Comparison of ENCODE assay signal across 1 fruit fly cellular context in the genomic region with DNA sequence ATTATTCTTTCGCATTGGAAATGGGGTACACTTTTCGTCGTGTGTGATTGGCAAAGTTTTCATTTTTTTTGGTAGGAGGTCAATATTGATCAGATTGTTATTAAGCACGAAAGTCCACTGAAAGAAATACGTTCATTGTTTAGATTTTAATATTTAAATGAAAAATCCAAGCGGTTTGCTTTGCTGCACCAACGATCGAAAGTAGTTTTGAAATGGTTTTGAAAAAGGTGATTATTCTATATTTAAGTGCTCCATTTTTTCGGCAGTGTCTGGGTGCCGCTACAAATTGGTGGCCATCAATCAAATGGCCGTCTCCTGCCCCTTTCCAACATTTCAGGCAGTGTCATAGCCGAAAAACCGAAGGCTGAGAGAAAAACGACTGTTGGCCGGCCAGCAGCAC.
TF ChIP-seq lines count a peak whose summit lies in the region.

No protein-coding gene starts in this region.

TF ChIP-seq in whole organism, embryonic, 481 proteins besides CTCF, POLR2A, EP300 and RAD21 (continued from another document):
- TF ChIP-seq scrt (GFP tag; optimal IDR thresholded peaks at IDR 0.05; lab: Kevin White, UChicago) (no peak), slbo (GFP tag; IDR thresholded peaks at IDR 0.05; lab: Robert Waterston, UW) (peak; percentile 38; the same call in 1 of the 2 replicates), pho (GFP tag; optimal IDR thresholded peaks at IDR 0.05; lab: Kevin White, UChicago) (no peak), Hr78 (GFP tag; optimal IDR thresholded peaks at IDR 0.05; lab: Kevin White, UChicago) (no peak), CG15269 (tag; optimal IDR thresholded peaks at IDR 0.05; lab: Kevin White, UChicago) (peak; percentile 4), H15 (GFP tag; IDR thresholded peaks at IDR 0.05; lab: Robert Waterston, UW) (0 out of 3 replicates have a peak, but pooled peaks have one; percentile 41), ken (GFP tag; IDR thresholded peaks at IDR 0.05; lab: Robert Waterston, UW) (peak; percentile 55; the same call in 1 of the 3 replicates), lmd (GFP tag; IDR thresholded peaks at IDR 0.05; lab: Robert Waterston, UW) (peak; percentile 41; the same call in 1 of the 2 replicates), CG13296 (GFP tag; optimal IDR thresholded peaks at IDR 0.05; lab: Kevin White, UChicago) (no peak), CG7786 (GFP tag; optimal IDR thresholded peaks at IDR 0.05; lab: Kevin White, UChicago) (no peak), kay (GFP tag; optimal IDR thresholded peaks at IDR 0.05; lab: Kevin White, UChicago) (no peak), kah (GFP tag; optimal IDR thresholded peaks at IDR 0.05; lab: Kevin White, UChicago) (no peak), CG6813 (GFP tag; optimal IDR thresholded peaks at IDR 0.05; lab: Kevin White, UChicago) (no peak), CG1602 (GFP tag; optimal IDR thresholded peaks at IDR 0.05; lab: Kevin White, UChicago) (no peak), CG3281 (GFP tag; optimal IDR thresholded peaks at IDR 0.05; lab: Kevin White, UChicago) (no peak), otp (GFP tag; IDR thresholded peaks at IDR 0.05; lab: Robert Waterston, UW) (no peak), CG4730 (GFP tag; IDR thresholded peaks at IDR 0.05; lab: Robert Waterston, UW) (peak; percentile 49), CG10462 (GFP tag; optimal IDR thresholded peaks at IDR 0.05; lab: Kevin White, UChicago) (no peak), bsh (GFP tag; optimal IDR thresholded peaks at IDR 0.05; lab: Kevin White, UChicago) (peak in 1 of 2 experiments; percentile 18), Vsx1 (GFP tag; optimal IDR thresholded peaks at IDR 0.05; lab: Kevin White, UChicago) (no peak), lilli (GFP tag; optimal IDR thresholded peaks at IDR 0.05; lab: Kevin White, UChicago) (peak; percentile 40), CG10321 (GFP tag; IDR thresholded peaks at IDR 0.05; lab: Robert Waterston, UW) (no peak), Pdp1 (GFP tag; optimal IDR thresholded peaks at IDR 0.05; lab: Kevin White, UChicago) (peak in 1 of 2 experiments; percentile 4), CG9215 (GFP tag; IDR thresholded peaks at IDR 0.05; lab: Robert Waterston, UW) (peak; percentile 22; the same call in 1 of the 2 replicates), Doc2 (GFP tag; IDR thresholded peaks at IDR 0.05; lab: Robert Waterston, UW) (no peak), dm (GFP tag; optimal IDR thresholded peaks at IDR 0.05; lab: Kevin White, UChicago) (no peak), wor (GFP tag; IDR thresholded peaks at IDR 0.05; lab: Robert Waterston, UW) (no peak), croc (GFP tag; conservative IDR thresholded peaks at IDR 0.05; lab: Robert Waterston, UW) (no peak), Rx (GFP tag; IDR thresholded peaks at IDR 0.05; lab: Robert Waterston, UW) (0 out of 2 replicates have a peak, but pooled peaks have one; percentile 38), CG6791 (GFP tag; IDR thresholded peaks at IDR 0.05; lab: Robert Waterston, UW; ENCODE audit: partially characterized antibody) (no peak), CG4328 (GFP tag; optimal IDR thresholded peaks at IDR 0.05; lab: Kevin White, UChicago) (no peak), stc (GFP tag; IDR thresholded peaks at IDR 0.05; lab: Robert Waterston, UW) (peak; percentile 51; the same call in 1 of the 2 replicates), br (optimal IDR thresholded peaks at IDR 0.05; lab: Kevin White, UChicago) (no peak), CG43689 (GFP tag; IDR thresholded peaks at IDR 0.05; lab: Robert Waterston, UW) (no peak), ftz-f1 (GFP tag; optimal IDR thresholded peaks at IDR 0.05; lab: Kevin White, UChicago) (no peak), CG7556 (GFP tag; optimal IDR thresholded peaks at IDR 0.05; lab: Kevin White, UChicago) (no peak), cad (GFP tag; optimal IDR thresholded peaks at IDR 0.05; lab: Kevin White, UChicago) (no peak), CG9932 (GFP tag; IDR thresholded peaks at IDR 0.05; lab: Robert Waterston, UW) (peak; percentile 31; the same call in 1 of the 2 replicates), Gug (GFP tag; IDR thresholded peaks at IDR 0.05; lab: Robert Waterston, UW) (peak; percentile 9; the same call in 1 of the 4 replicates), CG11456 (GFP tag; IDR thresholded peaks at IDR 0.05; lab: Robert Waterston, UW) (peak; percentile 54; the same call in 1 of the 3 replicates), tin (GFP tag; optimal IDR thresholded peaks at IDR 0.05; lab: Kevin White, UChicago) (no peak), CG4854 (GFP tag; optimal IDR thresholded peaks at IDR 0.05; lab: Kevin White, UChicago) (no peak), CG8924 (tag; optimal IDR thresholded peaks at IDR 0.05; lab: Kevin White, UChicago) (no peak), CG2129 (GFP tag; IDR thresholded peaks at IDR 0.05; lab: Robert Waterston, UW; ENCODE audit: partially characterized antibody) (no peak), bowl (GFP tag; IDR thresholded peaks at IDR 0.05; lab: Robert Waterston, UW) (no peak), Scr (GFP tag; IDR thresholded peaks at IDR 0.05; lab: Robert Waterston, UW; ENCODE audit: partially characterized antibody) (no peak), gsb (GFP tag; IDR thresholded peaks at IDR 0.05; lab: Robert Waterston, UW) (no peak), al (GFP tag; IDR thresholded peaks at IDR 0.05; lab: Robert Waterston, UW) (0 out of 2 replicates have a peak, but pooled peaks have one; percentile 32), CG11398 (GFP tag; optimal IDR thresholded peaks at IDR 0.05; lab: Kevin White, UChicago) (no peak), pan (optimal IDR thresholded peaks at IDR 0.05; lab: Kevin White, UChicago) (no peak), pan (GFP tag; optimal IDR thresholded peaks at IDR 0.05 in 1 of 2, IDR thresholded peaks at IDR 0.05 in 1 of 2) (peak in 1 of 2 experiments; percentile 47), fu2 (GFP tag; optimal IDR thresholded peaks at IDR 0.05; lab: Kevin White, UChicago) (no peak), CG1647 (GFP tag; optimal IDR thresholded peaks at IDR 0.05; lab: Kevin White, UChicago) (peak; percentile 22), seq (GFP tag; IDR thresholded peaks at IDR 0.05; lab: Robert Waterston, UW) (no peak), sens (GFP tag; lab: Kevin White, UChicago) (peak; percentile 71), CG10209 (GFP tag; optimal IDR thresholded peaks at IDR 0.05; lab: Kevin White, UChicago) (peak; percentile 21), CG1529 (GFP tag; optimal IDR thresholded peaks at IDR 0.05; lab: Kevin White, UChicago) (no peak), Dfd (GFP tag; optimal IDR thresholded peaks at IDR 0.05; lab: Kevin White, UChicago) (no peak), Aef1 (GFP tag; IDR thresholded peaks at IDR 0.05; lab: Robert Waterston, UW) (peak; percentile 12; the same call in 1 of the 3 replicates), CG11504 (tag; optimal IDR thresholded peaks at IDR 0.05; lab: Kevin White, UChicago) (peak; percentile 54), CG13424 (tag; optimal IDR thresholded peaks at IDR 0.05; lab: Kevin White, UChicago) (peak; percentile 44), CG10366 (GFP tag; IDR thresholded peaks at IDR 0.05; lab: Robert Waterston, UW) (peak; percentile 50), tio (GFP tag; optimal IDR thresholded peaks at IDR 0.05; lab: Kevin White, UChicago) (peak; percentile 14), PHDP (tag; optimal IDR thresholded peaks at IDR 0.05; lab: Kevin White, UChicago) (peak; percentile 2), CG12104 (GFP tag; optimal IDR thresholded peaks at IDR 0.05; lab: Kevin White, UChicago) (no peak), CG10543 (GFP tag; optimal IDR thresholded peaks at IDR 0.05; lab: Kevin White, UChicago) (no peak), jigr1 (GFP tag; IDR thresholded peaks at IDR 0.05; lab: Robert Waterston, UW) (0 out of 3 replicates have a peak, but pooled peaks have one; percentile 15), crp (GFP tag; optimal IDR thresholded peaks at IDR 0.05; lab: Kevin White, UChicago) (no peak), NfI (GFP tag; optimal IDR thresholded peaks at IDR 0.05; lab: Kevin White, UChicago) (no peak), CG3847 (GFP tag; IDR thresholded peaks at IDR 0.05; lab: Robert Waterston, UW) (peak; percentile 35; the same call in 1 of the 2 replicates), dati (GFP tag; IDR thresholded peaks at IDR 0.05; lab: Robert Waterston, UW) (no peak), CG2120 (GFP tag; optimal IDR thresholded peaks at IDR 0.05; lab: Kevin White, UChicago) (peak; percentile 33), vvl (GFP tag; IDR thresholded peaks at IDR 0.05; lab: Robert Waterston, UW) (peak; percentile 49; the same call in 1 of the 2 replicates), ase (GFP tag; IDR thresholded peaks at IDR 0.05; lab: Robert Waterston, UW) (peak; percentile 45; the same call in 1 of the 3 replicates), CG9817 (tag; optimal IDR thresholded peaks at IDR 0.05; lab: Kevin White, UChicago) (peak; percentile 15), mld (GFP tag; IDR thresholded peaks at IDR 0.05; lab: Robert Waterston, UW; ENCODE audit: partially characterized antibody) (no peak), run (tag; optimal IDR thresholded peaks at IDR 0.05; lab: Kevin White, UChicago) (no peak), Antp (GFP tag; optimal IDR thresholded peaks at IDR 0.05; lab: Kevin White, UChicago) (no peak), Awh (GFP tag; IDR thresholded peaks at IDR 0.05; lab: Robert Waterston, UW) (no peak), Trl (optimal IDR thresholded peaks at IDR 0.05; lab: Kevin White, UChicago) (no peak), Trl (GFP tag; optimal IDR thresholded peaks at IDR 0.05; lab: Kevin White, UChicago) (no peak), Ptx1 (GFP tag; IDR thresholded peaks at IDR 0.05; lab: Robert Waterston, UW) (peak; percentile 60), CG17359 (tag; optimal IDR thresholded peaks at IDR 0.05; lab: Kevin White, UChicago) (peak; percentile 33), corto (GFP tag; optimal IDR thresholded peaks at IDR 0.05; lab: Kevin White, UChicago) (no peak), CG9437 (GFP tag; optimal IDR thresholded peaks at IDR 0.05; lab: Kevin White, UChicago) (no peak), tx (GFP tag; optimal IDR thresholded peaks at IDR 0.05; lab: Kevin White, UChicago) (no peak), ttk (GFP tag; IDR thresholded peaks at IDR 0.05; lab: Robert Waterston, UW) (0 out of 2 replicates have a peak, but pooled peaks have one; percentile 31), E2f1 (GFP tag; IDR thresholded peaks at IDR 0.05; lab: Robert Waterston, UW) (peak; percentile 54; the same call in 1 of the 2 replicates), CG18262 (tag; optimal IDR thresholded peaks at IDR 0.05; lab: Kevin White, UChicago) (no peak), esg (GFP tag; conservative IDR thresholded peaks at IDR 0.05; lab: Robert Waterston, UW) (peak; percentile 36; the same call in 1 of the 2 replicates), row (GFP tag; IDR thresholded peaks at IDR 0.05; lab: Robert Waterston, UW) (peak; percentile 60), ci (GFP tag; IDR thresholded peaks at IDR 0.05; lab: Robert Waterston, UW) (peak; percentile 62; the same call in 1 of the 3 replicates), H2.0 (GFP tag; IDR thresholded peaks at IDR 0.05; lab: Robert Waterston, UW) (peak; percentile 42; the same call in 1 of the 2 replicates), Atf6 (GFP tag; IDR thresholded peaks at IDR 0.05; lab: Robert Waterston, UW) (peak; percentile 27; the same call in 1 of the 2 replicates), Drgx (GFP tag; IDR thresholded peaks at IDR 0.05; lab: Robert Waterston, UW) (peak; percentile 47; the same call in 1 of the 2 replicates), CG2889 (GFP tag; IDR thresholded peaks at IDR 0.05; lab: Robert Waterston, UW) (0 out of 3 replicates have a peak, but pooled peaks have one; percentile 37), disco-r (GFP tag; optimal IDR thresholded peaks at IDR 0.05; lab: Kevin White, UChicago) (no peak), Fer1 (GFP tag; optimal IDR thresholded peaks at IDR 0.05; lab: Kevin White, UChicago) (no peak), jing (GFP tag; optimal IDR thresholded peaks at IDR 0.05; lab: Kevin White, UChicago) (peak; percentile 2), Sox102F (GFP tag; optimal IDR thresholded peaks at IDR 0.05; lab: Kevin White, UChicago) (peak; percentile 31), dysf (GFP tag; IDR thresholded peaks at IDR 0.05; lab: Robert Waterston, UW) (peak; percentile 56; the same call in 2 of the 3 replicates), ranshi (GFP tag; IDR thresholded peaks at IDR 0.05; lab: Robert Waterston, UW) (peak; percentile 31; the same call in 1 of the 2 replicates), CG1024 (GFP tag; IDR thresholded peaks at IDR 0.05; lab: Robert Waterston, UW) (no peak), Ets65A (GFP tag; lab: Kevin White, UChicago) (no peak)
